Worm (Caenorhabditis elegans) whole organism, L4 larva: Measurements from ENCODE around the gene sqv-2.

ENCODE experiments used
- D1046.2 ChIP-seq: fragments of 200-800 bp; sonication (Bioruptor generic); IDR thresholded peaks from 2 replicates; pipeline ENCODE4 v1.3.6; 2022; ENCODE audit warnings: missing genetic modification characterization, missing compliant biosample characterization
- F10B5.3 ChIP-seq: sonication (generic microtip); optimal IDR thresholded peaks from 2 replicates; lab custom pipeline; 2016; ENCODE audit warnings: mild to moderate bottlenecking, missing genetic modification characterization, missing compliant biosample characterization
- F49E8.2 ChIP-seq: sonication (generic microtip); optimal IDR thresholded peaks from 2 replicates; lab custom pipeline; 2016; ENCODE audit warnings: missing compliant biosample characterization, mild to moderate bottlenecking, missing genetic modification characterization, borderline replicate concordance
- T26A8.4 ChIP-seq: fragments of 200-800 bp; sonication (Bioruptor generic); IDR thresholded peaks from 2 replicates; pipeline ENCODE4 v1.3.6; 2022; ENCODE audit warnings: missing genetic modification characterization, missing compliant biosample characterization
- aha-1 ChIP-seq: fragments of 150-350 bp; peaks from one replicate; lab custom pipeline; 2014; ENCODE audit warnings: missing biosample characterization, missing genetic modification characterization
- arid-1 ChIP-seq: fragments of 200-800 bp; sonication (Bioruptor generic); conservative IDR thresholded peaks from 2 replicates; pipeline ENCODE4 v1.3.6; 2022; ENCODE audit warnings: missing genetic modification reagents, missing genetic modification characterization, missing compliant biosample characterization
- ceh-20 ChIP-seq: fragments of 200-800 bp; sonication (Bioruptor generic); IDR thresholded peaks from 2 replicates; pipeline ENCODE4 v1.3.6; 2022; ENCODE audit warnings: missing genetic modification reagents, missing genetic modification characterization, missing compliant biosample characterization
- ceh-28 ChIP-seq: fragments of 150-350 bp; optimal IDR thresholded peaks from 2 replicates; lab custom pipeline; 2014; ENCODE audit warnings: missing biosample characterization, missing genetic modification reagents, missing genetic modification characterization
- ceh-62 ChIP-seq: sonication (generic microtip); optimal IDR thresholded peaks from 2 replicates; lab custom pipeline; 2017; ENCODE audit warnings: missing biosample characterization, missing genetic modification characterization
- daf-12 ChIP-seq: fragments of 150-350 bp; optimal IDR thresholded peaks from 2 replicates; lab custom pipeline; 2014; ENCODE audit warnings: missing biosample characterization, missing genetic modification reagents, missing genetic modification characterization
- dmd-6 ChIP-seq: fragments of 200-800 bp; sonication (Bioruptor generic); IDR thresholded peaks from 2 replicates; pipeline ENCODE4 v1.3.6; 2022; ENCODE audit warnings: missing genetic modification reagents, missing genetic modification characterization, missing compliant biosample characterization
- duxl-1 ChIP-seq: sonication (generic microtip); optimal IDR thresholded peaks from 2 replicates; lab custom pipeline; 2016; ENCODE audit warnings: mild to moderate bottlenecking, missing genetic modification characterization, moderate library complexity, missing compliant biosample characterization; ENCODE audit not compliant: poor library complexity
- dve-1 ChIP-seq: sonication (generic microtip); optimal IDR thresholded peaks from 2 replicates; lab custom pipeline; 2017; ENCODE audit warnings: antibody characterized with exemption, mild to moderate bottlenecking, missing genetic modification characterization, missing compliant biosample characterization; ENCODE audit not compliant: insufficient read depth
- egl-43 ChIP-seq: fragments of 200-800 bp; sonication (Bioruptor generic); IDR thresholded peaks from 2 replicates; pipeline ENCODE4 v1.3.6; 2022; ENCODE audit warnings: missing genetic modification reagents, missing genetic modification characterization, missing compliant biosample characterization
- hlh-11 ChIP-seq: fragments of 200-800 bp; sonication (Bioruptor generic); optimal IDR thresholded peaks from 2 replicates; lab custom pipeline; 2018; ENCODE audit warnings: mild to moderate bottlenecking, missing genetic modification characterization, missing compliant biosample characterization
- hmg-1.1 ChIP-seq: fragments of 200-800 bp; sonication (Bioruptor generic); IDR thresholded peaks from 2 replicates; pipeline ENCODE4 v1.3.6; 2022; ENCODE audit warnings: missing genetic modification reagents, missing genetic modification characterization, missing compliant biosample characterization
- lim-7 ChIP-seq: fragments of 200-800 bp; sonication (Bioruptor generic); IDR thresholded peaks from 2 replicates; pipeline ENCODE4 v1.3.6; 2022; ENCODE audit warnings: missing genetic modification characterization, missing compliant biosample characterization
- lin-1 ChIP-seq: fragments of 200-800 bp; sonication (Bioruptor generic); IDR thresholded peaks from 2 replicates; pipeline ENCODE4 v1.3.6; 2022; ENCODE audit warnings: missing genetic modification reagents, missing genetic modification characterization, missing compliant biosample characterization
- lin-15B ChIP-seq: fragments of 150-350 bp; sonication (generic microtip); optimal IDR thresholded peaks from 3 replicates; lab custom pipeline; 2014; ENCODE audit warnings: missing biosample characterization, missing genetic modification characterization
- lsy-2 ChIP-seq, 2 experiments: fragments of 150-350 bp in 1 of 2; sonication (generic microtip) in 1 of 2; optimal IDR thresholded peaks; 2 replicates each; lab custom pipeline; 2014 to 2017; ENCODE audit warnings: missing biosample characterization in 2 of 2, missing genetic modification characterization in 2 of 2
- madf-5 ChIP-seq, 2 experiments: fragments of 200-800 bp; sonication (Bioruptor generic); IDR thresholded peaks; 2 replicates each; pipeline ENCODE4 v1.3.6; 2022; ENCODE audit warnings: missing compliant biosample characterization in 2 of 2, missing genetic modification characterization in 2 of 2
- mdl-1 ChIP-seq, 2 experiments: fragments of 150-350 bp in 1 of 2; sonication (generic microtip) in 1 of 2; optimal IDR thresholded peaks; 2 replicates each; lab custom pipeline; 2014 to 2017; ENCODE audit warnings: missing biosample characterization in 2 of 2, missing genetic modification characterization in 2 of 2
- mdt-29 ChIP-seq: fragments of 200-800 bp; sonication (Bioruptor generic); IDR thresholded peaks from 2 replicates; pipeline ENCODE4 v1.3.6; 2022; ENCODE audit warnings: missing genetic modification reagents, missing genetic modification characterization, missing compliant biosample characterization
- nhr-102 ChIP-seq: sonication (generic microtip); optimal IDR thresholded peaks from 2 replicates; lab custom pipeline; 2016; ENCODE audit warnings: mild to moderate bottlenecking, missing genetic modification characterization, moderate library complexity, missing compliant biosample characterization
- nhr-11 ChIP-seq: fragments of 150-350 bp; optimal IDR thresholded peaks from 2 replicates; lab custom pipeline; 2014; ENCODE audit warnings: missing biosample characterization, missing genetic modification characterization
- pha-4 ChIP-seq, 2 experiments: fragments of 150-350 bp in 1 of 2; fragments of 200-800 bp in 1 of 2; sonication (Bioruptor generic) in 1 of 2; IDR thresholded peaks in 1 of 2; optimal IDR thresholded peaks in 1 of 2; 2 replicates each; pipeline versions ENCODE4 v1.3.6 to Lab custom; 2014 to 2022; ENCODE audit warnings: missing genetic modification characterization in 2 of 2, missing genetic modification reagents in 2 of 2, missing biosample characterization in 1 of 2, missing compliant biosample characterization in 1 of 2
- php-3 ChIP-seq: fragments of 200-800 bp; sonication (Bioruptor generic); IDR thresholded peaks from 2 replicates; pipeline ENCODE4 v1.3.6; 2022; ENCODE audit warnings: missing genetic modification reagents, missing genetic modification characterization, missing compliant biosample characterization
- pqm-1 ChIP-seq: sonication (generic microtip); optimal IDR thresholded peaks from 2 replicates; lab custom pipeline; 2017; ENCODE audit warnings: missing biosample characterization, missing genetic modification characterization
- sdz-12 ChIP-seq: fragments of 200-800 bp; sonication (Bioruptor generic); optimal IDR thresholded peaks from 2 replicates; lab custom pipeline; 2018; ENCODE audit warnings: mild to moderate bottlenecking, missing genetic modification characterization, missing compliant biosample characterization
- set-16 ChIP-seq: fragments of 200-800 bp; sonication (Bioruptor generic); IDR thresholded peaks from 2 replicates; pipeline ENCODE4 v1.3.6; 2022; ENCODE audit warnings: missing genetic modification reagents, missing genetic modification characterization, missing compliant biosample characterization
- snpc-4 ChIP-seq: fragments of 150-350 bp; optimal IDR thresholded peaks from 2 replicates; lab custom pipeline; 2014; ENCODE audit warnings: missing biosample characterization, missing genetic modification characterization
- spr-3 ChIP-seq: fragments of 200-800 bp; sonication (Bioruptor generic); optimal IDR thresholded peaks from 2 replicates; lab custom pipeline; 2018; ENCODE audit warnings: mild to moderate bottlenecking, missing genetic modification characterization, missing compliant biosample characterization
- tag-97 ChIP-seq: fragments of 200-800 bp; sonication (Bioruptor generic); IDR thresholded peaks from 2 replicates; pipeline ENCODE4 v1.3.6; 2022; ENCODE audit warnings: missing genetic modification characterization, missing compliant biosample characterization
- tra-1 ChIP-seq: fragments of 200-800 bp; sonication (Bioruptor generic); IDR thresholded peaks from 2 replicates; pipeline ENCODE4 v1.3.6; 2022; ENCODE audit warnings: missing genetic modification reagents, missing genetic modification characterization, missing compliant biosample characterization
- unc-130 ChIP-seq: sonication (generic microtip); optimal IDR thresholded peaks from 2 replicates; lab custom pipeline; 2016; ENCODE audit warnings: missing genetic modification reagents, missing genetic modification characterization, missing compliant biosample characterization
- unc-39 ChIP-seq: sonication (generic microtip); optimal IDR thresholded peaks from 2 replicates; lab custom pipeline; 2017; ENCODE audit warnings: missing biosample characterization, missing genetic modification characterization
- vab-7 ChIP-seq: fragments of 200-800 bp; sonication (Bioruptor generic); IDR thresholded peaks from 2 replicates; pipeline ENCODE4 v1.3.6; 2022; ENCODE audit warnings: missing genetic modification reagents, missing genetic modification characterization, missing compliant biosample characterization
- zag-1 ChIP-seq: fragments of 150-350 bp; optimal IDR thresholded peaks from 2 replicates; lab custom pipeline; 2014; ENCODE audit warnings: missing biosample characterization, missing genetic modification characterization
- zfp-2 ChIP-seq: sonication (generic microtip); optimal IDR thresholded peaks from 2 replicates; lab custom pipeline; 2016; ENCODE audit warnings: mild to moderate bottlenecking, missing genetic modification characterization, missing compliant biosample characterization
- ztf-11 ChIP-seq: fragments of 150-350 bp; optimal IDR thresholded peaks from 2 replicates; lab custom pipeline; 2014; ENCODE audit warnings: missing biosample characterization, missing genetic modification characterization
- ztf-7 ChIP-seq: fragments of 150-350 bp; optimal IDR thresholded peaks from 2 replicates; lab custom pipeline; 2014; ENCODE audit warnings: missing biosample characterization, missing genetic modification characterization

The sqv-2 gene

DNA sequence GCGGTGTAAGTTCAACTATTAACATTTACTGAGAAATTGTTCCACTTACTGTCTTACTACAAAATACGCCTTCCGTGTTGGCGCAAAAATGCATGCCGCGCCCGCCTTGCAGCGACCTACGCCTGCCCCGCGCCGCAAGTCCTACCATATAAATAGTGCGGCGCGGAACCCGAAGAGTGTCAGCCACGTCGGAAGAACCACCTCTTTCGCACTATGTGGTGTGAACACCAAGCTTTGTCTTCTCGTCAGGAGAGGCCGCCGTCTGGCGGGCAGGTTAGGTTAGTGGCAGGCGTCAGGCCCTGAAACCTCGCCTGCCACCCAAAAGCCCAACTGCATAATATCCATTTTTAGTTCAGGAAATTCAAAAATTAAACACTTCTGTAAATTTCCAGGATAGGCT lies 28.8 kb downstream of the sqv-2 start:
- TF ChIP-seq duxl-1 (tag; lab: Kevin White, UChicago), result no peak
- peak; percentile 15 for TF ChIP-seq aha-1 (tag; lab: Kevin White, UChicago)
- TF ChIP-seq ztf-7 (tag; lab: Kevin White, UChicago), result no peak
- peak; percentile 66 for TF ChIP-seq set-16
- 0 out of 2 replicates have a peak, but pooled peaks have one; percentile 28 for TF ChIP-seq D1046.2
- no peak for TF ChIP-seq madf-5 (GFP tag; IDR thresholded peaks at IDR 0.05; lab: Robert Waterston, UW)

DNA sequence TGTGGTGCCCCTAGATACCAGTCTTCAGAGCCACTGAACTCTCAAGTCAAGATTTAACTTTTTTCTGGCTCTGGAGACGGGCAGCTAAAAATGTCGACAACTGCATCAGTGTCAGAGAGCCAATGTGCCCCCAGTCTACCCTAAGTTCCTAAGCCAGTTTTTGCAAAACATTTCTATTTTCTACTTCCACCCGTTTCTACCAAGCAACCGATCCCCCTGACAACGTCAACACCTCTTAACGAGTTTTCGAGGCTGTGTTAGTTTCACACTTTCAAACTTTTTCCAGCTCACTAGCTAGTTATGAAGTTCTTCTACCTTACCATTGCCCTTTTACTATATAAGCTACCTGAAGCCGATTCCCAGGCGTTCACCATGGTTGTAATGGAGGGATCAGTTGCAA lies 30.0 kb downstream of the sqv-2 start, which contains the start of gene Y110A2AL.5:
Y110A2AL.5 (plus strand) TSS at position 301 of the 400 bp plus-strand sequence.
- no peak for TF ChIP-seq nhr-11 (tag; lab: Kevin White, UChicago)
- TF ChIP-seq arid-1 (GFP tag; lab: Robert Waterston, UW), result no peak
- TF ChIP-seq D1046.2, result no peak

DNA sequence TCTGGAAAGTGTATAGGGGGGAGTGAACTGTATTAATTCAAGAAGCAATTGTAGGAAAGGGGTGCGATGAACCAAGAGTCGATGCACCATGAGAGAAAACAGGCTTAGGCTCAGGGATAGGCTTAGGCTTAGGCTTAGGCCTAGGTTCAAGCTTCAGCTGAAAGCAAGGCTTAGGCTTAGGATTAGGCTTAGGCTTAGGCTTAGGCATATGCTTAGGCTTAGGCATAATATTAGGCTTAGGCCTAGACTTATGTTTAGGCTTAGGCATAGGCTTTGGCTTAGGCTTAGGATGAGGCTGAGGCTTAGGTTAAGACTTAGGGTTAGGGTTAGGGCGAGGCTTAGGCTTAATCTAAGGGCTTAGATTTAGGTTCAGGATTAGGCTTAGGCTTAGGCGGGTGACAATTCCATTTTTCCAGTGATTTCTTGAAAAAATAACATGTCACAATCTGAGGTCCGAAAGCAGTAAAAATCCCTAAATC lies 31.6 kb downstream of the sqv-2 start:
- TF ChIP-seq aha-1 (tag; lab: Kevin White, UChicago), result peak; percentile 92
- TF ChIP-seq ztf-11 (tag; lab: Kevin White, UChicago), result no peak
- TF ChIP-seq F49E8.2 (tag; lab: Kevin White, UChicago), result no peak
- TF ChIP-seq ceh-28 (tag; lab: Kevin White, UChicago), result no peak
- TF ChIP-seq daf-12 (tag; lab: Kevin White, UChicago), result no peak
- no peak for TF ChIP-seq php-3 (GFP tag; lab: Robert Waterston, UW)

ce11 chrII:2861385-2862099 lies 32.7 kb downstream of the sqv-2 start:
- peak; percentile 71 for TF ChIP-seq set-16
- TF ChIP-seq nhr-102 (tag; lab: Kevin White, UChicago), result peak; percentile 0
- TF ChIP-seq unc-130 (GFP tag; lab: Kevin White, UChicago), result no peak
- peak; percentile 38; the same call in 1 of the 2 replicates for TF ChIP-seq lin-1 (GFP tag; lab: Robert Waterston, UW)
- TF ChIP-seq arid-1 (GFP tag; lab: Robert Waterston, UW), result peak; percentile 66
- TF ChIP-seq ceh-20, result no peak
- TF ChIP-seq php-3 (GFP tag; lab: Robert Waterston, UW), result 0 out of 2 replicates have a peak, but pooled peaks have one; percentile 16
- no peak for TF ChIP-seq mdl-1 (tag; optimal IDR thresholded peaks at IDR 0.05; lab: Kevin White, UChicago)
- TF ChIP-seq tag-97 (GFP tag; lab: Robert Waterston, UW), result no peak
- TF ChIP-seq spr-3 (GFP tag; lab: Kevin White, UChicago), result no peak
- no peak for TF ChIP-seq zfp-2 (tag; lab: Kevin White, UChicago)
- TF ChIP-seq zag-1 (tag; lab: Kevin White, UChicago), result no peak
- TF ChIP-seq unc-39 (tag; lab: Kevin White, UChicago), result no peak
- TF ChIP-seq lim-7 (GFP tag; lab: Robert Waterston, UW), result peak; percentile 71
- TF ChIP-seq madf-5 (GFP tag; IDR thresholded peaks at IDR 0.05; lab: Robert Waterston, UW), result 0 out of 4 replicates have a peak, but pooled peaks of 1 of the 2 experiments have one; percentile 60
- TF ChIP-seq pha-4 (GFP tag; IDR thresholded peaks at IDR 0.05; lab: Robert Waterston, UW), result peak; percentile 75; the same call in 1 of the 2 replicates
- no peak for TF ChIP-seq pha-4 (tag; optimal IDR thresholded peaks at IDR 0.05; lab: Kevin White, UChicago)
- TF ChIP-seq F49E8.2 (tag; lab: Kevin White, UChicago), result no peak
- no peak for TF ChIP-seq lsy-2 (tag; optimal IDR thresholded peaks at IDR 0.05; lab: Kevin White, UChicago)
- TF ChIP-seq hlh-11 (tag; lab: Kevin White, UChicago), result peak; percentile 14
- no peak for TF ChIP-seq snpc-4
- 0 out of 2 replicates have a peak, but pooled peaks have one; percentile 10 for TF ChIP-seq mdt-29 (GFP tag; lab: Robert Waterston, UW)
- TF ChIP-seq sdz-12 (GFP tag; lab: Kevin White, UChicago), result no peak
- peak; percentile 20 for TF ChIP-seq F10B5.3 (tag; lab: Kevin White, UChicago)
- TF ChIP-seq pqm-1 (tag; lab: Kevin White, UChicago), result no peak
- 0 out of 2 replicates have a peak, but pooled peaks have one; percentile 11 for TF ChIP-seq hmg-1.1 (GFP tag; lab: Robert Waterston, UW)
- no peak for TF ChIP-seq ceh-62 (tag; lab: Kevin White, UChicago)
- 0 out of 2 replicates have a peak, but pooled peaks have one; percentile 22 for TF ChIP-seq dmd-6 (GFP tag; lab: Robert Waterston, UW)
- TF ChIP-seq lin-15B (tag; lab: Kevin White, UChicago), result no peak
- no peak for TF ChIP-seq T26A8.4 (GFP tag; lab: Robert Waterston, UW)
- TF ChIP-seq vab-7 (GFP tag; lab: Robert Waterston, UW), result peak; percentile 72
- TF ChIP-seq ztf-7 (tag; lab: Kevin White, UChicago), result no peak
- peak; percentile 85 for TF ChIP-seq egl-43 (GFP tag; lab: Robert Waterston, UW)
- TF ChIP-seq dve-1 (tag; lab: Kevin White, UChicago), result no peak
- TF ChIP-seq tra-1, result peak; percentile 60; the same call in 1 of the 2 replicates
